Fruit fly (Drosophila melanogaster): Measurements from ENCODE around the gene Csl4.

The Csl4 gene

dm6 chr2L:11113011-11113528 is 10.3 kb downstream of the Csl4 start, which contains the start of gene Idua (continued):
- TF ChIP-seq oc (tag; optimal IDR thresholded peaks at IDR 0.05), result no peak
- TF ChIP-seq corto (GFP tag; optimal IDR thresholded peaks at IDR 0.05), result peak; percentile 14
- TF ChIP-seq E2f1 (GFP tag; IDR thresholded peaks at IDR 0.05), result peak; percentile 39; the same call in 1 of the 2 replicates
- TF ChIP-seq ci (GFP tag; IDR thresholded peaks at IDR 0.05), result peak; percentile 61; the same call in 1 of the 3 replicates
- TF ChIP-seq ssp (GFP tag; IDR thresholded peaks at IDR 0.05), result no peak
- peak; percentile 61; the same call in 1 of the 3 replicates for TF ChIP-seq so (GFP tag; IDR thresholded peaks at IDR 0.05)
- TF ChIP-seq CG13624 (GFP tag; optimal IDR thresholded peaks at IDR 0.05), result no peak
- no peak for TF ChIP-seq zen2 (GFP tag; IDR thresholded peaks at IDR 0.05; ENCODE audit: partially characterized antibody)
- TF ChIP-seq CG6175 (GFP tag; IDR thresholded peaks at IDR 0.05), result 0 out of 3 replicates have a peak, but pooled peaks have one; percentile 52
- TF ChIP-seq usp (GFP tag; optimal IDR thresholded peaks at IDR 0.05), result no peak
- peak; percentile 83 for TF ChIP-seq CG12659 (GFP tag; optimal IDR thresholded peaks at IDR 0.05)
- TF ChIP-seq BEAF-32 (GFP tag; optimal IDR thresholded peaks at IDR 0.05), result no peak
- no peak for TF ChIP-seq zen (tag; optimal IDR thresholded peaks at IDR 0.05)
- no peak for TF ChIP-seq Dad (GFP tag; optimal IDR thresholded peaks at IDR 0.05)
- TF ChIP-seq D19A (tag; optimal IDR thresholded peaks at IDR 0.05), result no peak
- no peak for TF ChIP-seq z (GFP tag; IDR thresholded peaks at IDR 0.05)
- peak; percentile 59 for TF ChIP-seq onecut (GFP tag; IDR thresholded peaks at IDR 0.05)
- peak; percentile 25; the same call in 1 of the 2 replicates for TF ChIP-seq CG10366 (GFP tag; IDR thresholded peaks at IDR 0.05)
- TF ChIP-seq CG3281 (GFP tag; optimal IDR thresholded peaks at IDR 0.05), result peak; percentile 82
- peak; percentile 65 for TF ChIP-seq Hey (tag; optimal IDR thresholded peaks at IDR 0.05)
- TF ChIP-seq CG11456 (GFP tag; IDR thresholded peaks at IDR 0.05), result no peak; the same call in 2 of the 3 replicates
- TF ChIP-seq Mes4 (GFP tag; optimal IDR thresholded peaks at IDR 0.05), result no peak
- peak in 1 of 2 experiments; percentile 21 for TF ChIP-seq chif (GFP tag; optimal IDR thresholded peaks at IDR 0.05)
- peak; percentile 41 for TF ChIP-seq CG18011 (GFP tag; optimal IDR thresholded peaks at IDR 0.05)
- TF ChIP-seq sna (GFP tag; IDR thresholded peaks at IDR 0.05; ENCODE audit: partially characterized antibody), result no peak
- no peak for TF ChIP-seq CG7963 (GFP tag; IDR thresholded peaks at IDR 0.05; ENCODE audit: partially characterized antibody)
- TF ChIP-seq CG17568 (GFP tag; optimal IDR thresholded peaks at IDR 0.05), result no peak
- TF ChIP-seq vfl (GFP tag; optimal IDR thresholded peaks at IDR 0.05), result peak; percentile 32
- no peak for TF ChIP-seq pb (GFP tag; optimal IDR thresholded peaks at IDR 0.05)
- TF ChIP-seq Sox100B (GFP tag; optimal IDR thresholded peaks at IDR 0.05), result no peak
- no peak for TF ChIP-seq CG4360 (GFP tag; IDR thresholded peaks at IDR 0.05)
- TF ChIP-seq Hmr (GFP tag; optimal IDR thresholded peaks at IDR 0.05), result peak; percentile 91
- no peak for TF ChIP-seq HLH4C (GFP tag; IDR thresholded peaks at IDR 0.05; ENCODE audit: partially characterized antibody)
- TF ChIP-seq slp2 (GFP tag; optimal IDR thresholded peaks at IDR 0.05), result no peak
- peak; percentile 25; the same call in 1 of the 2 replicates for TF ChIP-seq Drgx (GFP tag; IDR thresholded peaks at IDR 0.05)
- TF ChIP-seq Poxn (GFP tag; IDR thresholded peaks at IDR 0.05), result no peak
- peak; percentile 24; the same call in 1 of the 2 replicates for TF ChIP-seq CG4730 (GFP tag; IDR thresholded peaks at IDR 0.05)
- TF ChIP-seq dimm (GFP tag; IDR thresholded peaks at IDR 0.05), result no peak
- TF ChIP-seq Abd-B (GFP tag; optimal IDR thresholded peaks at IDR 0.05), result peak; percentile 13
- peak; percentile 20 for TF ChIP-seq zfh2 (GFP tag; optimal IDR thresholded peaks at IDR 0.05)
- TF ChIP-seq lbe (GFP tag; optimal IDR thresholded peaks at IDR 0.05), result no peak
- no peak for TF ChIP-seq fu2 (GFP tag; optimal IDR thresholded peaks at IDR 0.05)
- TF ChIP-seq nerfin-2 (GFP tag; IDR thresholded peaks at IDR 0.05; ENCODE audit: partially characterized antibody), result no peak
- no peak for TF ChIP-seq Deaf1 (tag; optimal IDR thresholded peaks at IDR 0.05)
- no peak for TF ChIP-seq CG3726 (GFP tag; IDR thresholded peaks at IDR 0.05)
- TF ChIP-seq ato (GFP tag; IDR thresholded peaks at IDR 0.05; ENCODE audit: partially characterized antibody), result no peak
- no peak for TF ChIP-seq CG16813 (GFP tag; IDR thresholded peaks at IDR 0.05; ENCODE audit: partially characterized antibody)
- TF ChIP-seq CG15514 (GFP tag; optimal IDR thresholded peaks at IDR 0.05), result peak; percentile 35
- peak; percentile 12 for TF ChIP-seq CG31388 (GFP tag; optimal IDR thresholded peaks at IDR 0.05)
- peak; percentile 77 for TF ChIP-seq nmo (GFP tag; optimal IDR thresholded peaks at IDR 0.05)

All from whole organism, embryonic.